Fruit fly (Drosophila melanogaster) whole organism, embryonic: ENCODE results near the gene CG3301.
A peak's percentile ranks its signal among the peaks of the same experiment; 100 is the strongest.

Experiments used
- Asciz ChIP-seq: fragments of 200-800 bp; sonication (Bioruptor generic); optimal IDR thresholded peaks from 2 replicates; lab custom pipeline; 2017; ENCODE audit warnings: missing biosample characterization, mild to moderate bottlenecking, missing genetic modification characterization, missing genetic modification reagents
- CG10321 ChIP-seq: fragments of 200-800 bp; sonication (Bioruptor generic); IDR thresholded peaks from 2 replicates; pipeline ENCODE4 v1.3.6; 2022; ENCODE audit warnings: missing biosample characterization, missing genetic modification characterization
- CG11696 ChIP-seq: fragments of 200-800 bp; sonication (Bioruptor generic); IDR thresholded peaks from 2 replicates; pipeline ENCODE4 v1.3.6; 2022; ENCODE audit warnings: missing biosample characterization, missing genetic modification characterization
- CG13123 ChIP-seq: fragments of 200-800 bp; sonication (Bioruptor generic); optimal IDR thresholded peaks from 2 replicates; lab custom pipeline; 2016; ENCODE audit warnings: missing biosample characterization, missing genetic modification characterization
- CG13296 ChIP-seq: fragments of 200-800 bp; sonication (Bioruptor generic); optimal IDR thresholded peaks from 3 replicates; lab custom pipeline; 2018; ENCODE audit warnings: missing biosample characterization, mild to moderate bottlenecking, missing genetic modification characterization
- CG14710 ChIP-seq: fragments of 200-800 bp; sonication (Bioruptor generic); optimal IDR thresholded peaks from 3 replicates; lab custom pipeline; 2019; ENCODE audit warnings: missing biosample characterization, mild to moderate bottlenecking, missing genetic modification characterization, moderate library complexity
- CG1832 ChIP-seq: fragments of 200-800 bp; sonication (Bioruptor generic); optimal IDR thresholded peaks from 2 replicates; lab custom pipeline; 2017; ENCODE audit warnings: missing biosample characterization, mild to moderate bottlenecking, missing genetic modification characterization, inconsistent platforms
- CG18476 ChIP-seq: fragments of 200-800 bp; sonication (Bioruptor generic); optimal IDR thresholded peaks from 2 replicates; lab custom pipeline; 2016; ENCODE audit warnings: missing biosample characterization, mild to moderate bottlenecking, missing genetic modification characterization
- CG2120 ChIP-seq: fragments of 200-800 bp; sonication (Bioruptor generic); optimal IDR thresholded peaks from 3 replicates; lab custom pipeline; 2016; ENCODE audit warnings: missing biosample characterization, missing genetic modification characterization
- CG2199 ChIP-seq: fragments of 200-800 bp; sonication (Bioruptor generic); IDR thresholded peaks from 3 replicates; pipeline ENCODE4 v1.3.6; 2022; ENCODE audit warnings: missing biosample characterization, missing genetic modification characterization
- CG2712 ChIP-seq: fragments of 200-800 bp; optimal IDR thresholded peaks from 3 replicates; lab custom pipeline; 2019; ENCODE audit warnings: missing biosample characterization, mild to moderate bottlenecking, missing genetic modification characterization, moderate library complexity
- CG2889 ChIP-seq: fragments of 200-800 bp; sonication (Bioruptor generic); IDR thresholded peaks from 3 replicates; pipeline ENCODE4 v1.3.6; 2022; ENCODE audit warnings: missing biosample characterization, missing genetic modification characterization
- CG3281 ChIP-seq: fragments of 200-800 bp; sonication (Bioruptor generic); optimal IDR thresholded peaks from 3 replicates; lab custom pipeline; 2017; ENCODE audit warnings: missing biosample characterization, mild to moderate bottlenecking, missing genetic modification characterization
- CG34376 ChIP-seq: fragments of 200-800 bp; sonication (Bioruptor generic); optimal IDR thresholded peaks from 2 replicates; lab custom pipeline; 2018; ENCODE audit warnings: missing biosample characterization, mild to moderate bottlenecking, missing genetic modification characterization
- CG42726 ChIP-seq: fragments of 200-800 bp; sonication (Bioruptor generic); IDR thresholded peaks from 2 replicates; pipeline ENCODE4 v1.3.6; 2022; ENCODE audit warnings: missing biosample characterization, missing genetic modification characterization; ENCODE audit not compliant: partially characterized antibody
- CG4360 ChIP-seq: fragments of 200-800 bp; sonication (Bioruptor generic); IDR thresholded peaks from 2 replicates; pipeline ENCODE4 v1.3.6; 2022; ENCODE audit warnings: missing biosample characterization, missing genetic modification characterization
- CG5180 ChIP-seq: fragments of 200-800 bp; sonication (Bioruptor generic); optimal IDR thresholded peaks from 3 replicates; lab custom pipeline; 2017; ENCODE audit warnings: missing biosample characterization, missing genetic modification characterization, mild to moderate bottlenecking, moderate library complexity, missing genetic modification reagents
- CG7271 ChIP-seq: fragments of 200-800 bp; sonication (Bioruptor generic); optimal IDR thresholded peaks from 2 replicates; lab custom pipeline; 2018; ENCODE audit warnings: missing biosample characterization, mild to moderate bottlenecking, missing genetic modification characterization, moderate library complexity
- CG9932 ChIP-seq: fragments of 200-800 bp; sonication (Bioruptor generic); IDR thresholded peaks from 2 replicates; pipeline ENCODE4 v1.3.6; 2022; ENCODE audit warnings: missing biosample characterization, missing genetic modification characterization
- Dbx ChIP-seq: fragments of 200-800 bp; sonication (Bioruptor generic); IDR thresholded peaks from 3 replicates; pipeline ENCODE4 v1.3.6; 2022; ENCODE audit warnings: missing biosample characterization, missing genetic modification characterization
- Dip3 ChIP-seq: fragments of 200-800 bp; sonication (Bioruptor generic); optimal IDR thresholded peaks from 3 replicates; lab custom pipeline; 2016; ENCODE audit warnings: missing biosample characterization, missing genetic modification characterization
- HHEX ChIP-seq: fragments of 200-800 bp; sonication (Bioruptor generic); optimal IDR thresholded peaks from 3 replicates; lab custom pipeline; 2017; ENCODE audit warnings: missing biosample characterization, mild to moderate bottlenecking, missing genetic modification characterization, missing genetic modification reagents
- HLHmδ ChIP-seq: fragments of 200-800 bp; sonication (Bioruptor generic); optimal IDR thresholded peaks from 2 replicates; lab custom pipeline; 2018; ENCODE audit warnings: missing biosample characterization, mild to moderate bottlenecking, missing genetic modification characterization, moderate library complexity
- HmgZ ChIP-seq: fragments of 200-800 bp; sonication (Bioruptor generic); optimal IDR thresholded peaks from 2 replicates; lab custom pipeline; 2018; ENCODE audit warnings: missing biosample characterization, mild to moderate bottlenecking, missing genetic modification characterization
- MTF-1 ChIP-seq: fragments of 200-800 bp; sonication (Bioruptor generic); optimal IDR thresholded peaks from 2 replicates; lab custom pipeline; 2018; ENCODE audit warnings: missing biosample characterization, mild to moderate bottlenecking, missing genetic modification characterization, borderline replicate concordance
- Myb ChIP-seq: fragments of 200-800 bp; sonication (Bioruptor generic); optimal IDR thresholded peaks from 2 replicates; lab custom pipeline; 2016; ENCODE audit warnings: missing biosample characterization, missing genetic modification characterization
- Nf-YC ChIP-seq: fragments of 200-800 bp; optimal IDR thresholded peaks from 3 replicates; lab custom pipeline; 2019; ENCODE audit warnings: missing biosample characterization, mild to moderate bottlenecking, missing genetic modification characterization, moderate library complexity
- Opbp ChIP-seq: fragments of 200-800 bp; sonication (Bioruptor generic); IDR thresholded peaks from 3 replicates; pipeline ENCODE4 v1.3.6; 2022; ENCODE audit warnings: missing biosample characterization, missing genetic modification characterization; ENCODE audit not compliant: partially characterized antibody
- Six4 ChIP-seq: fragments of 200-800 bp; sonication (Bioruptor generic); optimal IDR thresholded peaks from 2 replicates; lab custom pipeline; 2016; ENCODE audit warnings: missing biosample characterization, missing genetic modification characterization
- Spps ChIP-seq: fragments of 200-800 bp; sonication (Bioruptor generic); optimal IDR thresholded peaks from 2 replicates; lab custom pipeline; 2018; ENCODE audit warnings: missing biosample characterization, mild to moderate bottlenecking, missing genetic modification characterization
- Ssrp ChIP-seq: fragments of 200-800 bp; sonication (Bioruptor generic); optimal IDR thresholded peaks from 2 replicates; lab custom pipeline; 2018; ENCODE audit warnings: missing biosample characterization, mild to moderate bottlenecking, missing genetic modification characterization, moderate library complexity
- Stat92E ChIP-seq, 3 experiments: fragments of >200 bp in 2 of 3; fragments of 200-800 bp in 1 of 3; sonication (Bioruptor generic) in 1 of 3; optimal IDR thresholded peaks; 2 replicates each; lab custom pipeline; 2017 to 2019; ENCODE audit warnings: missing biosample characterization in 3 of 3, missing genetic modification characterization in 3 of 3, mild to moderate bottlenecking in 1 of 3, moderate library complexity in 1 of 3
- Vsx1 ChIP-seq: fragments of 200-800 bp; sonication (Bioruptor generic); optimal IDR thresholded peaks from 2 replicates; lab custom pipeline; 2017; ENCODE audit warnings: missing biosample characterization, mild to moderate bottlenecking, missing genetic modification characterization, missing genetic modification reagents
- abd-A ChIP-seq: fragments of 200-800 bp; sonication (Bioruptor generic); optimal IDR thresholded peaks from 3 replicates; lab custom pipeline; 2019; ENCODE audit warnings: missing biosample characterization, mild to moderate bottlenecking, missing genetic modification characterization, moderate library complexity
- bbx ChIP-seq: fragments of 200-800 bp; sonication (Bioruptor generic); IDR thresholded peaks from 2 replicates; pipeline ENCODE4 v1.3.6; 2022; ENCODE audit warnings: missing biosample characterization, missing genetic modification characterization; ENCODE audit not compliant: partially characterized antibody
- cad ChIP-seq: fragments of >200 bp; optimal IDR thresholded peaks from 2 replicates; lab custom pipeline; 2017; ENCODE audit warnings: missing biosample characterization, missing genetic modification characterization
- dimm ChIP-seq: fragments of 200-800 bp; sonication (Bioruptor generic); IDR thresholded peaks from 2 replicates; pipeline ENCODE4 v1.3.6; 2022; ENCODE audit warnings: missing biosample characterization, missing genetic modification characterization
- dm ChIP-seq: fragments of 200-800 bp; sonication (Bioruptor generic); optimal IDR thresholded peaks from 3 replicates; lab custom pipeline; 2016; ENCODE audit warnings: missing biosample characterization, missing genetic modification characterization
- dmrt99B ChIP-seq: fragments of 200-800 bp; sonication (Bioruptor generic); optimal IDR thresholded peaks from 2 replicates; lab custom pipeline; 2018; ENCODE audit warnings: missing biosample characterization, mild to moderate bottlenecking, missing genetic modification characterization, moderate library complexity
- dysf ChIP-seq: fragments of 200-800 bp; sonication (Bioruptor generic); IDR thresholded peaks from 3 replicates; pipeline ENCODE4 v1.3.6; 2022; ENCODE audit warnings: missing biosample characterization, missing genetic modification characterization
- eve ChIP-seq, 2 experiments: fragments of >200 bp; optimal IDR thresholded peaks; 2 replicates each; lab custom pipeline; 2017; ENCODE audit warnings: missing biosample characterization in 2 of 2, missing genetic modification characterization in 2 of 2
- fd96Cb ChIP-seq: fragments of 200-800 bp; sonication (Bioruptor generic); optimal IDR thresholded peaks from 2 replicates; lab custom pipeline; 2018; ENCODE audit warnings: missing biosample characterization, mild to moderate bottlenecking, missing genetic modification characterization, moderate library complexity
- grn ChIP-seq: fragments of 200-800 bp; sonication (Bioruptor generic); optimal IDR thresholded peaks from 3 replicates; lab custom pipeline; 2017; ENCODE audit warnings: missing biosample characterization, missing genetic modification characterization
- hth ChIP-seq: fragments of >200 bp; optimal IDR thresholded peaks from 2 replicates; lab custom pipeline; 2017; ENCODE audit warnings: inconsistent platforms
- mam ChIP-seq: fragments of 200-800 bp; sonication (Bioruptor generic); optimal IDR thresholded peaks from 3 replicates; lab custom pipeline; 2016; ENCODE audit warnings: missing biosample characterization, missing genetic modification characterization
- mld ChIP-seq: fragments of 200-800 bp; sonication (Bioruptor generic); IDR thresholded peaks from 3 replicates; pipeline ENCODE4 v1.3.6; 2022; ENCODE audit warnings: missing biosample characterization, missing genetic modification characterization; ENCODE audit not compliant: partially characterized antibody
- ro ChIP-seq: fragments of 200-800 bp; sonication (Bioruptor generic); IDR thresholded peaks from 2 replicates; pipeline ENCODE4 v1.3.6; 2022; ENCODE audit warnings: missing biosample characterization, missing genetic modification characterization
- schlank ChIP-seq: fragments of 200-800 bp; sonication (Bioruptor generic); optimal IDR thresholded peaks from 2 replicates; lab custom pipeline; 2018; ENCODE audit warnings: missing biosample characterization, mild to moderate bottlenecking, missing genetic modification characterization
- slou ChIP-seq: fragments of 200-800 bp; sonication (Bioruptor generic); optimal IDR thresholded peaks from 3 replicates; lab custom pipeline; 2016; ENCODE audit warnings: missing biosample characterization, missing genetic modification characterization
- tup ChIP-seq: fragments of 200-800 bp; sonication (Bioruptor generic); optimal IDR thresholded peaks from 2 replicates; lab custom pipeline; 2016; ENCODE audit warnings: missing biosample characterization, mild to moderate bottlenecking, missing genetic modification characterization, moderate library complexity
- twi ChIP-seq: fragments of 200-800 bp; optimal IDR thresholded peaks from 2 replicates; lab custom pipeline; 2019; ENCODE audit warnings: missing biosample characterization, mild to moderate bottlenecking, missing genetic modification characterization, moderate library complexity

CG3301 gene

dm6 chr3R:21269923-21270322 is 6.1 kb downstream of the CG3301 start, which contains the start of the genes AP-2sigma and Idi (continued):
- TF ChIP-seq mld (GFP tag; lab: Robert Waterston, UW), result no peak
- TF ChIP-seq schlank (tag; lab: Kevin White, UChicago), result no peak
- TF ChIP-seq Six4 (GFP tag; lab: Kevin White, UChicago), result no peak
- peak; percentile 1 for TF ChIP-seq Nf-YC
- no peak for TF ChIP-seq dmrt99B (tag; lab: Kevin White, UChicago)
- TF ChIP-seq cad (GFP tag; lab: Kevin White, UChicago), result no peak
- no peak for TF ChIP-seq CG11696 (GFP tag; lab: Robert Waterston, UW)
- no peak for TF ChIP-seq tup
- TF ChIP-seq twi (tag; lab: Kevin White, UChicago), result peak; percentile 3
- TF ChIP-seq CG2712 (tag; lab: Kevin White, UChicago), result peak; percentile 25
- TF ChIP-seq Vsx1, result no peak
- TF ChIP-seq Opbp (GFP tag; lab: Robert Waterston, UW), result 0 out of 3 replicates have a peak, but pooled peaks have one; percentile 45
- TF ChIP-seq dimm, result no peak
- peak; percentile 30 for TF ChIP-seq mam (GFP tag; lab: Kevin White, UChicago)
- no peak for TF ChIP-seq eve (GFP tag; optimal IDR thresholded peaks at IDR 0.05; lab: Kevin White, UChicago)
- TF ChIP-seq CG1832 (GFP tag; lab: Kevin White, UChicago), result no peak
- TF ChIP-seq Stat92E (GFP tag; optimal IDR thresholded peaks at IDR 0.05; lab: Kevin White, UChicago), result no peak
- TF ChIP-seq ro (GFP tag; lab: Robert Waterston, UW), result no peak
- TF ChIP-seq Myb (GFP tag; lab: Kevin White, UChicago), result peak; percentile 29
- TF ChIP-seq CG9932, result peak; percentile 52
- no peak for TF ChIP-seq CG13123 (GFP tag; lab: Kevin White, UChicago)
- no peak for TF ChIP-seq CG10321 (GFP tag; lab: Robert Waterston, UW)
- no peak for TF ChIP-seq CG5180
- TF ChIP-seq bbx (GFP tag; lab: Robert Waterston, UW), result 0 out of 2 replicates have a peak, but pooled peaks have one; percentile 36
- peak; percentile 92 for TF ChIP-seq HLHmδ (GFP tag; lab: Kevin White, UChicago)
- TF ChIP-seq CG18476 (GFP tag; lab: Kevin White, UChicago), result no peak
- peak; percentile 3 for TF ChIP-seq CG13296
- no peak for TF ChIP-seq grn (GFP tag; lab: Kevin White, UChicago)
- no peak for TF ChIP-seq fd96Cb (tag; lab: Kevin White, UChicago)
- peak; percentile 55 for TF ChIP-seq CG2120 (GFP tag; lab: Kevin White, UChicago)
- TF ChIP-seq HHEX (GFP tag; lab: Kevin White, UChicago), result no peak
- TF ChIP-seq Asciz, result no peak
- TF ChIP-seq MTF-1, result no peak
- TF ChIP-seq CG14710 (tag; lab: Kevin White, UChicago), result peak; percentile 52
- TF ChIP-seq dysf, result no peak
- peak; percentile 3 for TF ChIP-seq CG7271
- peak; percentile 70 for TF ChIP-seq CG3281 (GFP tag; lab: Kevin White, UChicago)
- no peak for TF ChIP-seq slou (GFP tag; lab: Kevin White, UChicago)
- TF ChIP-seq HmgZ (tag; lab: Kevin White, UChicago), result peak; percentile 81
- no peak for TF ChIP-seq CG2889 (GFP tag; lab: Robert Waterston, UW)
- TF ChIP-seq CG34376 (GFP tag; lab: Kevin White, UChicago), result peak; percentile 60
- no peak for TF ChIP-seq dm (GFP tag; lab: Kevin White, UChicago)
- TF ChIP-seq abd-A, result no peak
- no peak for TF ChIP-seq Ssrp (tag; lab: Kevin White, UChicago)
- no peak for TF ChIP-seq hth (lab: Kevin White, UChicago)
- TF ChIP-seq CG4360 (GFP tag; lab: Robert Waterston, UW), result peak; percentile 36
- 0 out of 3 replicates have a peak, but pooled peaks have one; percentile 25 for TF ChIP-seq CG2199
- peak; percentile 49; the same call in 1 of the 3 replicates for TF ChIP-seq Dbx (GFP tag; lab: Robert Waterston, UW)
- TF ChIP-seq Dip3, result peak; percentile 14
- no peak for TF ChIP-seq Spps (tag; lab: Kevin White, UChicago)
- TF ChIP-seq CG42726 (GFP tag; lab: Robert Waterston, UW), result no peak
